Fruit fly (Drosophila melanogaster) whole organism, embryonic: Measurements from ENCODE around the gene scpr-C.

Experiments
- Atf3 ChIP-seq: fragments of 200-800 bp; sonication (Bioruptor generic); optimal IDR thresholded peaks from 3 replicates; lab custom pipeline; 2016; ENCODE audit warnings: missing biosample characterization, missing genetic modification characterization
- Bdp1 ChIP-seq: fragments of 200-800 bp; sonication (Bioruptor generic); optimal IDR thresholded peaks from 3 replicates; lab custom pipeline; 2016; ENCODE audit warnings: missing biosample characterization, missing genetic modification characterization
- Blimp-1 ChIP-seq: fragments of 200-800 bp; sonication (Bioruptor generic); optimal IDR thresholded peaks from 3 replicates; lab custom pipeline; 2018; ENCODE audit warnings: missing biosample characterization, missing genetic modification characterization, mild to moderate bottlenecking, moderate library complexity, missing genetic modification reagents
- CG10267 ChIP-seq: fragments of 200-800 bp; sonication (Bioruptor generic); optimal IDR thresholded peaks from 2 replicates; lab custom pipeline; 2018; ENCODE audit warnings: missing biosample characterization, mild to moderate bottlenecking, missing genetic modification characterization, moderate library complexity
- CG11085 ChIP-seq: fragments of 200-800 bp; sonication (Bioruptor generic); IDR thresholded peaks from 2 replicates; pipeline ENCODE4 v1.3.6; 2022; ENCODE audit warnings: missing biosample characterization, missing genetic modification characterization
- CG12219 ChIP-seq: fragments of 200-800 bp; sonication (Bioruptor generic); optimal IDR thresholded peaks from 3 replicates; lab custom pipeline; 2018; ENCODE audit warnings: missing biosample characterization, mild to moderate bottlenecking, missing genetic modification characterization
- CG14050 ChIP-seq: fragments of 200-800 bp; sonication (Bioruptor generic); IDR thresholded peaks from 3 replicates; pipeline ENCODE4 v1.3.6; 2022; ENCODE audit warnings: missing biosample characterization, missing genetic modification characterization
- CG14965 ChIP-seq: fragments of 200-800 bp; sonication (Bioruptor generic); optimal IDR thresholded peaks from 2 replicates; lab custom pipeline; 2016; ENCODE audit warnings: missing biosample characterization, missing genetic modification characterization, borderline replicate concordance
- CG15011 ChIP-seq: fragments of 200-800 bp; sonication (Bioruptor generic); optimal IDR thresholded peaks from 3 replicates; lab custom pipeline; 2018; ENCODE audit warnings: missing biosample characterization, mild to moderate bottlenecking, missing genetic modification characterization
- CG1602 ChIP-seq: fragments of 200-800 bp; sonication (Bioruptor generic); optimal IDR thresholded peaks from 3 replicates; lab custom pipeline; 2016; ENCODE audit warnings: missing biosample characterization, missing genetic modification characterization
- CG1603 ChIP-seq: fragments of 200-800 bp; sonication (Bioruptor generic); optimal IDR thresholded peaks from 2 replicates; lab custom pipeline; 2019; ENCODE audit warnings: missing biosample characterization, mild to moderate bottlenecking, missing genetic modification characterization, moderate library complexity
- CG1832 ChIP-seq: fragments of 200-800 bp; sonication (Bioruptor generic); optimal IDR thresholded peaks from 2 replicates; lab custom pipeline; 2017; ENCODE audit warnings: missing biosample characterization, mild to moderate bottlenecking, missing genetic modification characterization, inconsistent platforms
- CG31441 ChIP-seq: fragments of 200-800 bp; sonication (Bioruptor generic); IDR thresholded peaks from 2 replicates; pipeline ENCODE4 v1.3.6; 2022; ENCODE audit warnings: missing biosample characterization, missing genetic modification characterization
- CG32772 ChIP-seq: fragments of 200-800 bp; sonication (Bioruptor generic); IDR thresholded peaks from 2 replicates; pipeline ENCODE4 v1.3.6; 2022; ENCODE audit warnings: missing biosample characterization, missing genetic modification characterization
- CG3281 ChIP-seq: fragments of 200-800 bp; sonication (Bioruptor generic); optimal IDR thresholded peaks from 3 replicates; lab custom pipeline; 2017; ENCODE audit warnings: missing biosample characterization, mild to moderate bottlenecking, missing genetic modification characterization
- CG34376 ChIP-seq: fragments of 200-800 bp; sonication (Bioruptor generic); optimal IDR thresholded peaks from 2 replicates; lab custom pipeline; 2018; ENCODE audit warnings: missing biosample characterization, mild to moderate bottlenecking, missing genetic modification characterization
- CG3995 ChIP-seq: fragments of 200-800 bp; sonication (Bioruptor generic); optimal IDR thresholded peaks from 3 replicates; lab custom pipeline; 2016; ENCODE audit warnings: missing biosample characterization, missing genetic modification characterization
- CG6254 ChIP-seq: fragments of 200-800 bp; sonication (Bioruptor generic); optimal IDR thresholded peaks from 3 replicates; lab custom pipeline; 2017; ENCODE audit warnings: mild to moderate bottlenecking, missing biosample characterization, missing genetic modification reagents, missing genetic modification characterization
- CG6765 ChIP-seq: fragments of 200-800 bp; sonication (Bioruptor generic); optimal IDR thresholded peaks from 3 replicates; lab custom pipeline; 2017; ENCODE audit warnings: missing biosample characterization, mild to moderate bottlenecking, missing genetic modification characterization
- CG7271 ChIP-seq: fragments of 200-800 bp; sonication (Bioruptor generic); optimal IDR thresholded peaks from 2 replicates; lab custom pipeline; 2018; ENCODE audit warnings: missing biosample characterization, mild to moderate bottlenecking, missing genetic modification characterization, moderate library complexity
- CG8478 ChIP-seq: fragments of >200 bp; optimal IDR thresholded peaks from 2 replicates; lab custom pipeline; 2018
- CG8924 ChIP-seq: fragments of 200-800 bp; optimal IDR thresholded peaks from 3 replicates; lab custom pipeline; 2019; ENCODE audit warnings: missing biosample characterization, mild to moderate bottlenecking, missing genetic modification characterization, moderate library complexity
- CG9215 ChIP-seq: fragments of 200-800 bp; sonication (Bioruptor generic); IDR thresholded peaks from 2 replicates; pipeline ENCODE4 v1.3.6; 2022; ENCODE audit warnings: missing biosample characterization, missing genetic modification characterization
- D ChIP-seq, 2 experiments: fragments of 200-800 bp in 1 of 2; fragments of >200 bp in 1 of 2; sonication (Bioruptor generic) in 1 of 2; optimal IDR thresholded peaks; 2 replicates in 1 of 2; 3 replicates in 1 of 2; lab custom pipeline; 2017; ENCODE audit warnings: mild to moderate bottlenecking in 1 of 2, missing biosample characterization in 1 of 2, missing genetic modification characterization in 1 of 2, missing genetic modification reagents in 1 of 2
- Dek ChIP-seq: fragments of 200-800 bp; sonication (Bioruptor generic); optimal IDR thresholded peaks from 3 replicates; lab custom pipeline; 2019; ENCODE audit warnings: missing biosample characterization, mild to moderate bottlenecking, missing genetic modification characterization, moderate library complexity
- Dp ChIP-seq: fragments of 200-800 bp; sonication (Bioruptor generic); optimal IDR thresholded peaks from 2 replicates; lab custom pipeline; 2018; ENCODE audit warnings: missing biosample characterization, mild to moderate bottlenecking, missing genetic modification characterization, moderate library complexity
- Ets65A ChIP-seq: fragments of 200-800 bp; sonication (Bioruptor generic); peaks from one replicate; lab custom pipeline; 2016; ENCODE audit warnings: missing biosample characterization, missing genetic modification characterization
- H15 ChIP-seq: fragments of 200-800 bp; sonication (Bioruptor generic); IDR thresholded peaks from 3 replicates; pipeline ENCODE4 v1.3.6; 2022; ENCODE audit warnings: missing biosample characterization, missing genetic modification characterization
- Hand ChIP-seq: fragments of 200-800 bp; sonication (Bioruptor generic); optimal IDR thresholded peaks from 2 replicates; lab custom pipeline; 2017; ENCODE audit warnings: mild to moderate bottlenecking, missing biosample characterization, missing genetic modification reagents, missing genetic modification characterization
- MTF-1 ChIP-seq: fragments of 200-800 bp; sonication (Bioruptor generic); optimal IDR thresholded peaks from 2 replicates; lab custom pipeline; 2018; ENCODE audit warnings: missing biosample characterization, mild to moderate bottlenecking, missing genetic modification characterization, borderline replicate concordance
- Mes4 ChIP-seq: fragments of 200-800 bp; sonication (Bioruptor generic); optimal IDR thresholded peaks from 2 replicates; lab custom pipeline; 2016; ENCODE audit warnings: missing biosample characterization, missing genetic modification characterization
- NK7.1 ChIP-seq: fragments of 200-800 bp; sonication (Bioruptor generic); optimal IDR thresholded peaks from 3 replicates; lab custom pipeline; 2016; ENCODE audit warnings: missing biosample characterization, missing genetic modification characterization
- Nf-YC ChIP-seq: fragments of 200-800 bp; optimal IDR thresholded peaks from 3 replicates; lab custom pipeline; 2019; ENCODE audit warnings: missing biosample characterization, mild to moderate bottlenecking, missing genetic modification characterization, moderate library complexity
- PHDP ChIP-seq: fragments of 200-800 bp; sonication (Bioruptor generic); optimal IDR thresholded peaks from 3 replicates; lab custom pipeline; 2018; ENCODE audit warnings: missing biosample characterization, mild to moderate bottlenecking, missing genetic modification characterization, moderate library complexity
- Spps ChIP-seq: fragments of 200-800 bp; sonication (Bioruptor generic); optimal IDR thresholded peaks from 2 replicates; lab custom pipeline; 2018; ENCODE audit warnings: missing biosample characterization, mild to moderate bottlenecking, missing genetic modification characterization
- Xrp1 ChIP-seq: fragments of 200-800 bp; sonication (Bioruptor generic); IDR thresholded peaks from 2 replicates; pipeline ENCODE4 v1.3.6; 2022; ENCODE audit warnings: missing biosample characterization, missing genetic modification characterization
- amos ChIP-seq: fragments of 200-800 bp; sonication (Bioruptor generic); IDR thresholded peaks from 2 replicates; pipeline ENCODE4 v1.3.6; 2022; ENCODE audit warnings: missing biosample characterization, missing genetic modification characterization; ENCODE audit not compliant: partially characterized antibody
- az2 ChIP-seq: fragments of 200-800 bp; sonication (Bioruptor generic); optimal IDR thresholded peaks from 3 replicates; lab custom pipeline; 2016; ENCODE audit warnings: missing biosample characterization, missing genetic modification characterization
- btn ChIP-seq: fragments of 200-800 bp; sonication (Bioruptor generic); optimal IDR thresholded peaks from 2 replicates; lab custom pipeline; 2016; ENCODE audit warnings: missing biosample characterization, missing genetic modification characterization
- corto ChIP-seq: fragments of 200-800 bp; sonication (Bioruptor generic); optimal IDR thresholded peaks from 2 replicates; lab custom pipeline; 2016; ENCODE audit warnings: missing biosample characterization, mild to moderate bottlenecking, missing genetic modification characterization, moderate library complexity
- disco-r ChIP-seq: fragments of 200-800 bp; sonication (Bioruptor generic); optimal IDR thresholded peaks from 2 replicates; lab custom pipeline; 2016; ENCODE audit warnings: missing biosample characterization, missing genetic modification characterization
- fd64A ChIP-seq: fragments of 200-800 bp; sonication (Bioruptor generic); optimal IDR thresholded peaks from 3 replicates; lab custom pipeline; 2018; ENCODE audit warnings: missing biosample characterization, mild to moderate bottlenecking, missing genetic modification characterization
- gsb ChIP-seq: fragments of 200-800 bp; sonication (Bioruptor generic); IDR thresholded peaks from 2 replicates; pipeline ENCODE4 v1.3.6; 2022; ENCODE audit warnings: missing biosample characterization, missing genetic modification characterization
- hth ChIP-seq: fragments of >200 bp; optimal IDR thresholded peaks from 2 replicates; lab custom pipeline; 2017; ENCODE audit warnings: inconsistent platforms
- maf-S ChIP-seq: fragments of 200-800 bp; sonication (Bioruptor generic); optimal IDR thresholded peaks from 2 replicates; lab custom pipeline; 2016; ENCODE audit warnings: missing biosample characterization, missing genetic modification characterization
- odd ChIP-seq: fragments of 200-800 bp; sonication (Bioruptor generic); optimal IDR thresholded peaks from 2 replicates; lab custom pipeline; 2017; ENCODE audit warnings: missing biosample characterization, mild to moderate bottlenecking, missing genetic modification characterization
- pfk ChIP-seq: fragments of 200-800 bp; sonication (Bioruptor generic); optimal IDR thresholded peaks from 2 replicates; lab custom pipeline; 2018; ENCODE audit warnings: missing biosample characterization, mild to moderate bottlenecking, missing genetic modification characterization, moderate library complexity
- rib ChIP-seq: fragments of 200-800 bp; sonication (Bioruptor generic); IDR thresholded peaks from 2 replicates; pipeline ENCODE4 v1.3.6; 2022; ENCODE audit warnings: missing biosample characterization, missing genetic modification characterization
- sima ChIP-seq: fragments of 200-800 bp; sonication (Bioruptor generic); optimal IDR thresholded peaks from 2 replicates; lab custom pipeline; 2016; ENCODE audit warnings: missing biosample characterization, missing genetic modification characterization
- slou ChIP-seq: fragments of 200-800 bp; sonication (Bioruptor generic); optimal IDR thresholded peaks from 3 replicates; lab custom pipeline; 2016; ENCODE audit warnings: missing biosample characterization, missing genetic modification characterization

scpr-C gene

DNA sequence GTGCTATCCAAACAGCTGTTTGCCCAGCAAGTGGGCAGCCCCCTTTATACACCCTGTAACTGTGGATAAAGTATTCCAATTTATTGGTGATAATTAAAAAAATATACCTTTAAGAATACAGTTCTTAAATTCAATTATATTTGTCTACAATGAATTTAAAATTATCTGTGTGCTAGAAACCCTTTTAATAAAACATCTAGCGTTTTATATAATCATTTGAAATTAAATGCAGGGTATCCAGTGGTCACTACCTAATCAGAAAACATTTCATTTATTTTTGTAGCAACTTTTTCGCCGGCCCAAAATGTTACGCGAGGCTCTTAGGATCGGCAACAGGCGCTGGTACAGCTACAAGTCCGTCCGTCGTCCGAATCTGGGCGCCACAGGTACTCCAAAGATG lies 1.2 kb downstream of the scpr-C start, which contains the start of gene CG17726 (continued):
- peak; percentile 94 for TF ChIP-seq CG10267 (tag; lab: Kevin White, UChicago)
- peak; percentile 19 for TF ChIP-seq Dp
- TF ChIP-seq Bdp1 (GFP tag; lab: Kevin White, UChicago) = peak; percentile 82
- TF ChIP-seq fd64A (GFP tag; lab: Kevin White, UChicago) = peak; percentile 3
- no peak for TF ChIP-seq CG8478 (lab: Kevin White, UChicago)
- no peak for TF ChIP-seq CG14965 (GFP tag; lab: Kevin White, UChicago)
- TF ChIP-seq maf-S (GFP tag; lab: Kevin White, UChicago) = peak; percentile 81
- TF ChIP-seq odd (GFP tag; lab: Kevin White, UChicago) = peak; percentile 94
- peak; percentile 97 for TF ChIP-seq H15 (GFP tag; lab: Robert Waterston, UW)
- TF ChIP-seq slou (GFP tag; lab: Kevin White, UChicago) = peak; percentile 86
- TF ChIP-seq amos = no peak
- TF ChIP-seq CG14050 (GFP tag; lab: Robert Waterston, UW) = peak; percentile 98
- TF ChIP-seq Spps (tag; lab: Kevin White, UChicago) = peak; percentile 96
- peak; percentile 98 for TF ChIP-seq CG32772 (GFP tag; lab: Robert Waterston, UW)
- peak; percentile 89 for TF ChIP-seq CG6765 (GFP tag; lab: Kevin White, UChicago)
- peak; percentile 94 for TF ChIP-seq Blimp-1 (GFP tag; lab: Kevin White, UChicago)
- peak; percentile 91 for TF ChIP-seq CG1603 (tag; lab: Kevin White, UChicago)
- peak; percentile 66 for TF ChIP-seq sima (GFP tag; lab: Kevin White, UChicago)
- TF ChIP-seq CG1602 = peak; percentile 98
- no peak for TF ChIP-seq CG15011
- TF ChIP-seq Nf-YC (tag; lab: Kevin White, UChicago) = peak; percentile 79
- peak; percentile 89 for TF ChIP-seq CG11085 (GFP tag; lab: Robert Waterston, UW)
- TF ChIP-seq Mes4 (GFP tag; lab: Kevin White, UChicago) = peak; percentile 89
- TF ChIP-seq CG3281 (GFP tag; lab: Kevin White, UChicago) = peak; percentile 91
- TF ChIP-seq Dek (tag; lab: Kevin White, UChicago) = peak; percentile 97
- peak; percentile 97 for TF ChIP-seq rib (GFP tag; lab: Robert Waterston, UW)
- peak; percentile 90 for TF ChIP-seq CG9215 (GFP tag; lab: Robert Waterston, UW)
- TF ChIP-seq gsb (GFP tag; lab: Robert Waterston, UW) = peak; percentile 89
- peak; percentile 92 for TF ChIP-seq CG6254
- no peak for TF ChIP-seq corto (GFP tag; lab: Kevin White, UChicago)
- peak; percentile 92 for TF ChIP-seq CG34376
- TF ChIP-seq btn (GFP tag; lab: Kevin White, UChicago) = peak; percentile 57
- peak; percentile 98 for TF ChIP-seq az2 (GFP tag; lab: Kevin White, UChicago)
- TF ChIP-seq CG12219 (GFP tag; lab: Kevin White, UChicago) = peak; percentile 95
- no peak for TF ChIP-seq hth (lab: Kevin White, UChicago)
- TF ChIP-seq Xrp1 (GFP tag; lab: Robert Waterston, UW) = peak; percentile 99
- peak; percentile 98 for TF ChIP-seq CG31441 (GFP tag; lab: Robert Waterston, UW)
- TF ChIP-seq CG3995 = peak; percentile 74
- peak; percentile 86 for TF ChIP-seq Atf3 (GFP tag; lab: Kevin White, UChicago)
- TF ChIP-seq CG7271 = peak; percentile 93
- peak; percentile 99 for TF ChIP-seq CG8924 (tag; lab: Kevin White, UChicago)
- peak; percentile 92 for TF ChIP-seq MTF-1 (GFP tag; lab: Kevin White, UChicago)
- TF ChIP-seq disco-r (GFP tag; lab: Kevin White, UChicago) = peak; percentile 85
- no peak for TF ChIP-seq D (optimal IDR thresholded peaks at IDR 0.05; lab: Kevin White, UChicago)
- TF ChIP-seq D (GFP tag; optimal IDR thresholded peaks at IDR 0.05; lab: Kevin White, UChicago) = peak; percentile 89
- TF ChIP-seq pfk (GFP tag; lab: Kevin White, UChicago) = no peak
- TF ChIP-seq CG1832 (GFP tag; lab: Kevin White, UChicago) = no peak
- peak; percentile 82 for TF ChIP-seq NK7.1 (GFP tag; lab: Kevin White, UChicago)
- peak; percentile 92 for TF ChIP-seq Hand (GFP tag; lab: Kevin White, UChicago)
- TF ChIP-seq PHDP = peak; percentile 99
- peak; percentile 91 for TF ChIP-seq Ets65A
